Worm (Caenorhabditis elegans) whole organism, late embryonic: Measurements from ENCODE around the gene nhr-60.

Experiments
- ceh-18 ChIP-seq: sonication (generic microtip); optimal IDR thresholded peaks from 2 replicates; lab custom pipeline; 2016; ENCODE audit warnings: missing genetic modification characterization, missing compliant biosample characterization
- fkh-10 ChIP-seq: fragments of 150-350 bp; optimal IDR thresholded peaks from 2 replicates; lab custom pipeline; 2014; ENCODE audit warnings: missing biosample characterization, missing genetic modification reagents, missing genetic modification characterization
- pqm-1 ChIP-seq: sonication (generic microtip); optimal IDR thresholded peaks from 2 replicates; lab custom pipeline; 2016; ENCODE audit warnings: missing genetic modification characterization, missing compliant biosample characterization

DNA sequence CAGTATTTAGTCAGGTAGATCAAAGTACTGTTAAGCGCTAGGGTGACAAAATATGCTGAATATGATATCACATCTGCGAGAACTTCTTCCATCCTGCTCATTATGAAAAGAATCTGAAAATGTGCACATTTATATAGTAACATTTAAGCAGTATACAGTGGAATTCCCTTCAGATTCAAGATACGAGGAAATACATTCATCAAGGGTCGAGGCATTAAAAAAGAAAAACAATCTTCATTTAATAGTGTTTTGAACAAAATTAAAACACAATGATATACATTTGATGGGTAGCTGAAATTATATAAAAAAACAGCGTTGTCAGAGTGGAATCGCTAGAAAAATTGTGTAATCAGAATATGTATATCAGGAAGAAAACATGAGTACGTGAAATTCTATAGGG is 37.3 kb downstream of the nhr-60 start, which contains the start of gene str-27:
- TF ChIP-seq fkh-10 (no peak), pqm-1 (tag; lab: Kevin White, UChicago) (no peak), ceh-18 (tag; lab: Kevin White, UChicago) (no peak)
